Worm (Caenorhabditis elegans): Measurements from ENCODE around the gene cut-4.

DNA sequence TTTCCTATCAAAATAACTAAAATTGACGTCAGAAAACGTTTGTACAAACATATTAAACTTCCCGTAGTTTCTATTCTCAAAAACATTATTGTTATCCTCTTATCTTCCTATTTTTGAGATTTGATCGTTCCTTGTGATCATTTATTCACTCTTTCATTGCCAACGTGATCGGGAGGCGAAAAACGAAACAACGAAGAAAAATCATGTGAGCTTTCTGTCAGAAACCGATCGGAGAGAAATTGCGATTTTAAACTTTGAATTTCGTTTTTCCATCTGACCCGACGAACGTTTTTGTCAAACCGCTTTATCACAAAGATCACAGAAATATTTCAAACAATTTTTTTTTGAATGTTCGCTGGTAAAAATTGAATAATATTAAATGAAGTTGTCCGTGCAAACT, 10.4 kb downstream of the cut-4 start:
- TF ChIP-seq unc-39 (tag; optimal IDR thresholded peaks at IDR 0.05) (no peak), nhr-28 (tag; optimal IDR thresholded peaks at IDR 0.05) (no peak), pha-4 (tag; optimal IDR thresholded peaks at IDR 0.05) (no peak)
